Fruit fly (Drosophila melanogaster) whole organism, wandering third instar larva: ENCODE data around the gene CG1737.

ENCODE experiments used
- Abd-B ChIP-seq: fragments of >200 bp; optimal IDR thresholded peaks from 2 replicates; lab custom pipeline; 2017; ENCODE audit warnings: missing biosample characterization, missing genetic modification characterization
- CG32264 ChIP-seq: fragments of 200-800 bp; sonication (Bioruptor generic); optimal IDR thresholded peaks from 2 replicates; lab custom pipeline; 2016; ENCODE audit warnings: missing biosample characterization, missing genetic modification characterization
- CG9705 ChIP-seq: fragments of 200-800 bp; sonication (Bioruptor generic); optimal IDR thresholded peaks from 2 replicates; lab custom pipeline; 2018; ENCODE audit warnings: missing biosample characterization, mild to moderate bottlenecking, missing genetic modification characterization
- CrebA ChIP-seq: fragments of 200-800 bp; sonication (Bioruptor generic); optimal IDR thresholded peaks from 2 replicates; lab custom pipeline; 2016; ENCODE audit warnings: missing biosample characterization, mild to moderate bottlenecking, missing genetic modification characterization, borderline replicate concordance
- Dfd ChIP-seq: fragments of >200 bp; optimal IDR thresholded peaks from 2 replicates; lab custom pipeline; 2017; ENCODE audit warnings: missing biosample characterization, missing genetic modification characterization
- Dif ChIP-seq: fragments of 200-275, 200-300 bp; sonication (Bioruptor generic); optimal IDR thresholded peaks from 2 replicates; lab custom pipeline; 2018; ENCODE audit warnings: missing biosample characterization, missing genetic modification characterization; ENCODE audit not compliant: partially characterized antibody
- HLH106 ChIP-seq: fragments of 200-800 bp; optimal IDR thresholded peaks from 3 replicates; lab custom pipeline; 2019; ENCODE audit warnings: missing biosample characterization, mild to moderate bottlenecking, missing genetic modification characterization, moderate library complexity
- Hr78 ChIP-seq: fragments of >200 bp; optimal IDR thresholded peaks from 2 replicates; lab custom pipeline; 2017; ENCODE audit warnings: missing biosample characterization, missing genetic modification characterization
- Hr83 ChIP-seq: fragments of 200-300 bp; sonication (Bioruptor generic); optimal IDR thresholded peaks from 2 replicates; lab custom pipeline; 2016; ENCODE audit warnings: missing biosample characterization, mild to moderate bottlenecking, missing genetic modification characterization, moderate library complexity; ENCODE audit not compliant: poor library complexity, severe bottlenecking
- Jra ChIP-seq: sonication (Bioruptor generic); optimal IDR thresholded peaks from 2 replicates; lab custom pipeline; 2016; ENCODE audit warnings: missing biosample characterization, missing genetic modification characterization
- Mio ChIP-seq: sonication (Bioruptor generic); optimal IDR thresholded peaks from 2 replicates; lab custom pipeline; 2016; ENCODE audit warnings: missing biosample characterization, missing genetic modification characterization
- Myc ChIP-seq: fragments of >200 bp; optimal IDR thresholded peaks from 2 replicates; lab custom pipeline; 2017
- N ChIP-seq: fragments of >200 bp; optimal IDR thresholded peaks from 2 replicates; lab custom pipeline; 2018; ENCODE audit warnings: missing biosample characterization, missing external identifiers, missing genetic modification characterization
- OdsH ChIP-seq: fragments of 200-800 bp; sonication (Bioruptor generic); optimal IDR thresholded peaks from 2 replicates; lab custom pipeline; 2016; ENCODE audit warnings: missing biosample characterization, mild to moderate bottlenecking, missing genetic modification characterization
- Rel ChIP-seq, 2 experiments: fragments of 200-800 bp; sonication (Bioruptor generic) in 1 of 2; optimal IDR thresholded peaks; 2 replicates in 1 of 2; 3 replicates in 1 of 2; lab custom pipeline; 2016 to 2019; ENCODE audit warnings: mild to moderate bottlenecking in 2 of 2, missing biosample characterization in 2 of 2, missing genetic modification characterization in 2 of 2, moderate library complexity in 1 of 2
- Sp1 ChIP-seq: fragments of 200-800 bp; sonication (Bioruptor generic); optimal IDR thresholded peaks from 3 replicates; lab custom pipeline; 2019; ENCODE audit warnings: missing biosample characterization, mild to moderate bottlenecking, missing genetic modification characterization, moderate library complexity
- Vsx2 ChIP-seq: fragments of 200-300, 225-300 bp; sonication (Bioruptor generic); optimal IDR thresholded peaks from 2 replicates; lab custom pipeline; 2018; ENCODE audit warnings: missing biosample characterization, missing genetic modification characterization; ENCODE audit not compliant: partially characterized antibody
- brk ChIP-seq: fragments of 200-800 bp; sonication (Bioruptor generic); optimal IDR thresholded peaks from 2 replicates; lab custom pipeline; 2016; ENCODE audit warnings: missing biosample characterization, mild to moderate bottlenecking, missing genetic modification characterization
- dl ChIP-seq, 2 experiments: fragments of 175-275, 200-275 bp in 1 of 2; fragments of 200-275 bp in 1 of 2; sonication (Bioruptor generic); optimal IDR thresholded peaks; lab custom pipeline; 2018; ENCODE audit warnings: mild to moderate bottlenecking in 2 of 2, missing biosample characterization in 2 of 2, missing genetic modification characterization in 2 of 2, moderate library complexity in 2 of 2; ENCODE audit not compliant: partially characterized antibody in 2 of 2, insufficient read depth in 1 of 2
- dmrt93B ChIP-seq: fragments of 200-800 bp; sonication (Bioruptor generic); optimal IDR thresholded peaks from 2 replicates; lab custom pipeline; 2018; ENCODE audit warnings: missing biosample characterization, mild to moderate bottlenecking, missing genetic modification characterization
- ey ChIP-seq: fragments of 200-800 bp; sonication (Bioruptor generic); optimal IDR thresholded peaks from 2 replicates; lab custom pipeline; 2016; ENCODE audit warnings: missing biosample characterization, missing genetic modification characterization
- foxo ChIP-seq, 2 experiments: fragments of 200-800 bp; sonication (Bioruptor generic); optimal IDR thresholded peaks; 2 replicates in 1 of 2; 3 replicates in 1 of 2; lab custom pipeline; 2016 to 2017; ENCODE audit warnings: missing biosample characterization in 2 of 2, missing genetic modification characterization in 2 of 2
- fru ChIP-seq: fragments of 200-800 bp; sonication (Bioruptor generic); optimal IDR thresholded peaks from 3 replicates; lab custom pipeline; 2016; ENCODE audit warnings: missing biosample characterization, mild to moderate bottlenecking, missing genetic modification characterization
- jim ChIP-seq: fragments of 175-275, 200-325 bp; sonication (Bioruptor generic); optimal IDR thresholded peaks from 2 replicates; lab custom pipeline; 2016; ENCODE audit warnings: missing biosample characterization, mild to moderate bottlenecking, missing genetic modification characterization
- lola ChIP-seq: fragments of >200 bp; optimal IDR thresholded peaks from 2 replicates; lab custom pipeline; 2017; ENCODE audit warnings: missing biosample characterization, missing genetic modification characterization
- psq ChIP-seq: fragments of 200-800 bp; sonication (Bioruptor generic); optimal IDR thresholded peaks from 3 replicates; lab custom pipeline; 2017; ENCODE audit warnings: missing biosample characterization, mild to moderate bottlenecking, missing genetic modification characterization, moderate library complexity
- rgr ChIP-seq: fragments of 200-800 bp; sonication (Bioruptor generic); optimal IDR thresholded peaks from 3 replicates; lab custom pipeline; 2016; ENCODE audit warnings: missing biosample characterization, mild to moderate bottlenecking, missing genetic modification characterization
- sage ChIP-seq: fragments of 200-800 bp; sonication (Bioruptor generic); optimal IDR thresholded peaks from 2 replicates; lab custom pipeline; 2016; ENCODE audit warnings: missing biosample characterization, mild to moderate bottlenecking, missing genetic modification characterization
- sv ChIP-seq: fragments of 200-800 bp; sonication (Bioruptor generic); optimal IDR thresholded peaks from 3 replicates; lab custom pipeline; 2016; ENCODE audit warnings: missing biosample characterization, missing genetic modification characterization
- tai ChIP-seq: sonication (Bioruptor generic); optimal IDR thresholded peaks from 2 replicates; lab custom pipeline; 2016; ENCODE audit warnings: missing biosample characterization, missing genetic modification characterization
- usp ChIP-seq: fragments of >200 bp; optimal IDR thresholded peaks from 2 replicates; lab custom pipeline; 2017; ENCODE audit warnings: missing biosample characterization, missing genetic modification characterization
- woc ChIP-seq: sonication (Bioruptor generic); optimal IDR thresholded peaks from 2 replicates; lab custom pipeline; 2016; ENCODE audit warnings: missing biosample characterization, mild to moderate bottlenecking, missing genetic modification characterization

The CG1737 gene

DNA sequence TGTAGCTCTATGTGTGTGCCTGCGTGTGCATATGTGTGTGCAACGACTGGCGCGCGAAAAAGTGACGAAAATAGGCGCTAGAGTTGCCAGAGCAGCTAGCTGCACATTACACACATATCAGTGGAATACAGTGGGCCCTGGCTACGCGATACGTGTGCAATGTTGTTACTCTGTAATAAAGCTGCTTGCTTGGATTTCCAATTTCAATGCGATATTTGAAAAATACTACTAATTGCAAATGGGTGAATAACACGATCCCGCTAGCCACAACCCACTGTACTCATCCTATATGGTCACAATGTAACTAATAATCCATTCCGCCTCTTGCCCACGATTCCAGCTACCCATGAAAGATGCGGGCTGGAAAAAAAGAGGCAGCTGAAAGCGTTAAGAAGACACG is 943 bp downstream of the CG1737 start (continued):
- TF ChIP-seq brk (GFP tag; lab: Kevin White, UChicago) (no peak), Mio (GFP tag; lab: Kevin White, UChicago) (peak; percentile 81)
- TF ChIP-seq, all 38 proteins: peak for 23

- TF ChIP-seq jim: no peak
- TF ChIP-seq CG9705: no peak
- no peak for TF ChIP-seq usp (GFP tag; lab: Kevin White, UChicago)
- TF ChIP-seq foxo (GFP tag; optimal IDR thresholded peaks at IDR 0.05; lab: Kevin White, UChicago): peak in 1 of 2 experiments; percentile 41
- no peak for TF ChIP-seq sage (GFP tag; lab: Kevin White, UChicago)
- no peak for TF ChIP-seq Mio (GFP tag; lab: Kevin White, UChicago)
- TF ChIP-seq ey (GFP tag; lab: Kevin White, UChicago): no peak
- TF ChIP-seq psq: peak; percentile 8
- no peak for TF ChIP-seq Dfd (GFP tag; lab: Kevin White, UChicago)
- TF ChIP-seq Sp1 (GFP tag; lab: Kevin White, UChicago): peak; percentile 4
- TF ChIP-seq CG32264 (GFP tag; lab: Kevin White, UChicago): no peak
These were observed 5.3 kb downstream of the CG1737 start, which contains the start of gene dsh for dm6 chrX:11355708-11356174. Gene dsh (plus strand): TSS chrX:11355881.

DNA sequence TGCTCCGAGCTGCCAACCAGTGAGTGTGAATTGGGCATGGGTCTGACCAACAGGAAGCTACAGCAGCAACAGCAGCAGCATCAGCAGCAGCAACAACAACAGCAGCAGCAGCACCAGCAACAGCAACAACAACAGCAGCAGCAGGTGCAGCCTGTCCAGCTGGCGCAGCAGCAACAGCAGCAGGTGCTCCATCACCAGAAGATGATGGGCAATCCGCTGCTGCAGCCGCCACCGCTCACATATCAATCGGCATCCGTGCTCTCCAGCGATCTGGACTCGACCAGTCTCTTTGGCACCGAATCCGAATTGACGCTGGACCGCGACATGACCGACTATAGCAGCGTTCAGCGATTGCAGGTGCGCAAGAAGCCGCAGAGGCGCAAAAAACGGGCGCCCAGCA is 6.2 kb downstream of the CG1737 start:
- no peak for TF ChIP-seq lola (GFP tag; lab: Kevin White, UChicago)
- no peak for TF ChIP-seq CG9705
- no peak for TF ChIP-seq N
- TF ChIP-seq, all 38 proteins: peak for 0

- TF ChIP-seq Rel (GFP tag; optimal IDR thresholded peaks at IDR 0.05; lab: Kevin White, UChicago) (no peak), Rel (tag; optimal IDR thresholded peaks at IDR 0.05; lab: Kevin White, UChicago) (peak; percentile 8), dl (GFP tag; optimal IDR thresholded peaks at IDR 0.05; lab: Kevin White, UChicago; ENCODE audit: insufficient read depth in 1 of 2, partially characterized antibody in 2 of 2) (no peak), Hr83 (GFP tag; lab: Kevin White, UChicago) (peak; percentile 10), Vsx2 (GFP tag; lab: Kevin White, UChicago) (no peak), Sp1 (GFP tag; lab: Kevin White, UChicago) (peak; percentile 24)
- TF ChIP-seq, all 38 proteins: peak for 3
These were observed 8.7 kb downstream of the CG1737 start, which contains the start of gene Pa1 for dm6 chrX:11359081-11359481. Gene Pa1 (plus strand): TSS chrX:11359236.

dm6 chrX:11367783-11368509 is 17.5 kb downstream of the CG1737 start, which contains the start of the genes hop and Tim8:
Gene hop (minus strand): TSS chrX:11368098.
Gene Tim8 (plus strand): TSS chrX:11368445.
- TF ChIP-seq Myc: peak; percentile 69
- no peak for TF ChIP-seq Dif
- no peak for TF ChIP-seq Abd-B (GFP tag; lab: Kevin White, UChicago)
- TF ChIP-seq Rel (GFP tag; optimal IDR thresholded peaks at IDR 0.05; lab: Kevin White, UChicago): no peak
- TF ChIP-seq Rel (tag; optimal IDR thresholded peaks at IDR 0.05; lab: Kevin White, UChicago): peak; percentile 14
- peak; percentile 12 for TF ChIP-seq Jra (GFP tag; lab: Kevin White, UChicago)

dm6 chrX:11369374-11369773 is 19.0 kb downstream of the CG1737 start, which contains the start of gene dlg1:
Gene dlg1 (plus strand): TSS chrX:11369665.
- TF ChIP-seq foxo (GFP tag; optimal IDR thresholded peaks at IDR 0.05; lab: Kevin White, UChicago): no peak
- TF ChIP-seq fru (GFP tag; lab: Kevin White, UChicago): no peak
- TF ChIP-seq Myc: no peak
- no peak for TF ChIP-seq dl (GFP tag; optimal IDR thresholded peaks at IDR 0.05; lab: Kevin White, UChicago; ENCODE audit: insufficient read depth in 1 of 2, partially characterized antibody in 2 of 2)
- no peak for TF ChIP-seq lola (GFP tag; lab: Kevin White, UChicago)
- no peak for TF ChIP-seq Hr78 (GFP tag; lab: Kevin White, UChicago)
- TF ChIP-seq dmrt93B (GFP tag; lab: Kevin White, UChicago): no peak

DNA sequence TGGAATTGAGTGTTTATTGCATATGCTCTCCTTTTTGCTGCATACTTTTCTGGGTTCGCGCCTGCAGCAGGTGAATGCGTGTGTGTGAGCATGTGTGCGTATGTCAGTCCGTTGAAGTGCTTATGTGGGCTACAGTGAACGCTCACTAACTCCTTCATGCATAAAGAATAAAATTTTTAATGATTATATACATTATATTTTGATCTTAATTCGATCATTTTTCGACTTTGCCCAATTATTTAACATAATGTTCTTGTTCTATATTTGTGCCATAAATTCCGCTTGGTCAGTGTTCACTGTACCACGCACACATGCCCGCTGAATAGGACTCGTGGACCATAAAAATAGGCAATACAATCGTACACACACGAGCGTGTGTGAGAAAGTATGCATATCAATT is 20.4 kb downstream of the CG1737 start:
- TF ChIP-seq ey (GFP tag; lab: Kevin White, UChicago): no peak
- TF ChIP-seq usp (GFP tag; lab: Kevin White, UChicago): no peak
- TF ChIP-seq Sp1 (GFP tag; lab: Kevin White, UChicago): no peak
- TF ChIP-seq fru (GFP tag; lab: Kevin White, UChicago): peak; percentile 26
- TF ChIP-seq sv (GFP tag; lab: Kevin White, UChicago): no peak
- TF ChIP-seq sage (GFP tag; lab: Kevin White, UChicago): no peak
- TF ChIP-seq psq: no peak
- TF ChIP-seq Hr83 (GFP tag; lab: Kevin White, UChicago): no peak
- no peak for TF ChIP-seq Dfd (GFP tag; lab: Kevin White, UChicago)
- TF ChIP-seq OdsH (GFP tag; lab: Kevin White, UChicago): no peak
- peak in 1 of 2 experiments; percentile 40 for TF ChIP-seq foxo (GFP tag; optimal IDR thresholded peaks at IDR 0.05; lab: Kevin White, UChicago)
- TF ChIP-seq tai (GFP tag; lab: Kevin White, UChicago): no peak
- TF ChIP-seq Hr78 (GFP tag; lab: Kevin White, UChicago): no peak
- no peak for TF ChIP-seq woc (GFP tag; lab: Kevin White, UChicago)
- no peak for TF ChIP-seq Rel (GFP tag; optimal IDR thresholded peaks at IDR 0.05; lab: Kevin White, UChicago)
- TF ChIP-seq Rel (tag; optimal IDR thresholded peaks at IDR 0.05; lab: Kevin White, UChicago): no peak
- no peak for TF ChIP-seq CG9705
- TF ChIP-seq HLH106 (tag; lab: Kevin White, UChicago): peak; percentile 36
- no peak for TF ChIP-seq Mio (GFP tag; lab: Kevin White, UChicago)
- TF ChIP-seq CrebA: no peak
- TF ChIP-seq jim: no peak
- TF ChIP-seq rgr (GFP tag; lab: Kevin White, UChicago): no peak
